Fruit fly (Drosophila melanogaster) whole organism, embryonic: ENCODE data around the gene PGRP-LA.
A peak's percentile ranks its signal among the peaks of the same experiment; 100 is the strongest.

Experiments used
- Aef1 ChIP-seq: fragments of 200-800 bp; sonication (Bioruptor generic); IDR thresholded peaks from 3 replicates; pipeline ENCODE4 v1.3.6; 2022; ENCODE audit warnings: missing biosample characterization, missing genetic modification characterization
- Antp ChIP-seq: fragments of 200-800 bp; sonication (Bioruptor generic); optimal IDR thresholded peaks from 3 replicates; lab custom pipeline; 2016; ENCODE audit warnings: missing biosample characterization, missing genetic modification characterization
- Atf3 ChIP-seq: fragments of 200-800 bp; sonication (Bioruptor generic); optimal IDR thresholded peaks from 3 replicates; lab custom pipeline; 2016; ENCODE audit warnings: missing biosample characterization, missing genetic modification characterization
- CG10267 ChIP-seq: fragments of 200-800 bp; sonication (Bioruptor generic); optimal IDR thresholded peaks from 2 replicates; lab custom pipeline; 2018; ENCODE audit warnings: missing biosample characterization, mild to moderate bottlenecking, missing genetic modification characterization, moderate library complexity
- CG10959 ChIP-seq: fragments of 200-800 bp; sonication (Bioruptor generic); IDR thresholded peaks from 2 replicates; pipeline ENCODE4 v1.3.6; 2022; ENCODE audit warnings: missing biosample characterization, missing genetic modification characterization
- CG1233 ChIP-seq: fragments of 200-800 bp; sonication (Bioruptor generic); optimal IDR thresholded peaks from 4 replicates; lab custom pipeline; 2018; ENCODE audit warnings: missing biosample characterization, mild to moderate bottlenecking, missing genetic modification characterization
- CG13287 ChIP-seq: fragments of 200-800 bp; sonication (Bioruptor generic); IDR thresholded peaks from 2 replicates; pipeline ENCODE4 v1.3.6; 2022; ENCODE audit warnings: missing biosample characterization, missing genetic modification characterization; ENCODE audit not compliant: partially characterized antibody
- CG16813 ChIP-seq: fragments of 200-800 bp; sonication (Bioruptor generic); IDR thresholded peaks from 3 replicates; pipeline ENCODE4 v1.3.6; 2022; ENCODE audit warnings: missing biosample characterization, missing genetic modification characterization; ENCODE audit not compliant: partially characterized antibody
- CG16815 ChIP-seq: fragments of 200-800 bp; sonication (Bioruptor generic); optimal IDR thresholded peaks from 3 replicates; lab custom pipeline; 2017; ENCODE audit warnings: missing biosample characterization, mild to moderate bottlenecking, missing genetic modification characterization
- CG30431 ChIP-seq: fragments of 200-800 bp; sonication (Bioruptor generic); optimal IDR thresholded peaks from 2 replicates; lab custom pipeline; 2017; ENCODE audit warnings: missing biosample characterization, missing genetic modification characterization
- CG3163 ChIP-seq: fragments of 200-800 bp; sonication (Bioruptor generic); optimal IDR thresholded peaks from 3 replicates; lab custom pipeline; 2016; ENCODE audit warnings: missing biosample characterization, missing genetic modification characterization
- CG3407 ChIP-seq: fragments of 200-800 bp; sonication (Bioruptor generic); optimal IDR thresholded peaks from 2 replicates; lab custom pipeline; 2018; ENCODE audit warnings: missing biosample characterization, mild to moderate bottlenecking, missing genetic modification characterization
- CG4730 ChIP-seq: fragments of 200-800 bp; sonication (Bioruptor generic); IDR thresholded peaks from 2 replicates; pipeline ENCODE4 v1.3.6; 2022; ENCODE audit warnings: missing biosample characterization, missing genetic modification characterization
- CG6175 ChIP-seq: fragments of 200-800 bp; sonication (Bioruptor generic); IDR thresholded peaks from 3 replicates; pipeline ENCODE4 v1.3.6; 2022; ENCODE audit warnings: missing biosample characterization, missing genetic modification characterization
- CG6272 ChIP-seq: fragments of 200-800 bp; sonication (Bioruptor generic); IDR thresholded peaks from 2 replicates; pipeline ENCODE4 v1.3.6; 2022; ENCODE audit warnings: missing biosample characterization, missing genetic modification characterization
- CG7372 ChIP-seq: fragments of 200-800 bp; sonication (Bioruptor generic); IDR thresholded peaks from 2 replicates; pipeline ENCODE4 v1.3.6; 2022; ENCODE audit warnings: missing biosample characterization, missing genetic modification characterization
- CG8290 ChIP-seq, 3 experiments: fragments of 200-800 bp; sonication (Bioruptor generic); optimal IDR thresholded peaks; 2 replicates each; lab custom pipeline; 2016 to 2019; ENCODE audit warnings: missing biosample characterization in 3 of 3, missing genetic modification characterization in 3 of 3, mild to moderate bottlenecking in 2 of 3, moderate library complexity in 1 of 3
- CG9437 ChIP-seq: fragments of 200-800 bp; sonication (Bioruptor generic); optimal IDR thresholded peaks from 2 replicates; lab custom pipeline; 2018; ENCODE audit warnings: missing biosample characterization, mild to moderate bottlenecking, missing genetic modification characterization
- CG9727 ChIP-seq: fragments of 200-800 bp; sonication (Bioruptor generic); optimal IDR thresholded peaks from 3 replicates; lab custom pipeline; 2017; ENCODE audit warnings: missing biosample characterization, mild to moderate bottlenecking, missing genetic modification characterization
- CG9932 ChIP-seq: fragments of 200-800 bp; sonication (Bioruptor generic); IDR thresholded peaks from 2 replicates; pipeline ENCODE4 v1.3.6; 2022; ENCODE audit warnings: missing biosample characterization, missing genetic modification characterization
- CHES-1-like ChIP-seq: fragments of 200-800 bp; sonication (Bioruptor generic); optimal IDR thresholded peaks from 2 replicates; lab custom pipeline; 2016; ENCODE audit warnings: missing biosample characterization, missing genetic modification characterization
- Doc2 ChIP-seq: fragments of 200-800 bp; sonication (Bioruptor generic); IDR thresholded peaks from 2 replicates; pipeline ENCODE4 v1.3.6; 2022; ENCODE audit warnings: missing biosample characterization, missing genetic modification characterization
- E2f1 ChIP-seq: fragments of 200-800 bp; sonication (Bioruptor generic); IDR thresholded peaks from 2 replicates; pipeline ENCODE4 v1.3.6; 2022; ENCODE audit warnings: missing biosample characterization, missing genetic modification characterization
- Elba2 ChIP-seq: fragments of 200-800 bp; sonication (Bioruptor generic); optimal IDR thresholded peaks from 3 replicates; lab custom pipeline; 2016; ENCODE audit warnings: missing biosample characterization, missing genetic modification characterization
- HLH3B ChIP-seq: fragments of 200-800 bp; sonication (Bioruptor generic); IDR thresholded peaks from 2 replicates; pipeline ENCODE4 v1.3.6; 2022; ENCODE audit warnings: missing biosample characterization, missing genetic modification characterization
- HmgZ ChIP-seq: fragments of 200-800 bp; sonication (Bioruptor generic); optimal IDR thresholded peaks from 2 replicates; lab custom pipeline; 2018; ENCODE audit warnings: missing biosample characterization, mild to moderate bottlenecking, missing genetic modification characterization
- Nf-YA ChIP-seq: fragments of 200-800 bp; sonication (Bioruptor generic); IDR thresholded peaks from 2 replicates; pipeline ENCODE4 v1.3.6; 2022; ENCODE audit warnings: missing biosample characterization, missing genetic modification characterization
- Nf-YC ChIP-seq: fragments of 200-800 bp; optimal IDR thresholded peaks from 3 replicates; lab custom pipeline; 2019; ENCODE audit warnings: missing biosample characterization, mild to moderate bottlenecking, missing genetic modification characterization, moderate library complexity
- Rx ChIP-seq: fragments of 200-800 bp; sonication (Bioruptor generic); IDR thresholded peaks from 2 replicates; pipeline ENCODE4 v1.3.6; 2022; ENCODE audit warnings: missing biosample characterization, missing genetic modification characterization
- Scr ChIP-seq: fragments of 200-800 bp; sonication (Bioruptor generic); IDR thresholded peaks from 2 replicates; pipeline ENCODE4 v1.3.6; 2022; ENCODE audit warnings: missing biosample characterization, missing genetic modification characterization; ENCODE audit not compliant: partially characterized antibody
- Tbp ChIP-seq: fragments of >200 bp; optimal IDR thresholded peaks from 2 replicates; lab custom pipeline; 2018; ENCODE audit warnings: missing biosample characterization, missing genetic modification characterization
- Trl ChIP-seq, 3 experiments: fragments of >200 bp in 2 of 3; fragments of 200-800 bp in 1 of 3; sonication (Bioruptor generic) in 1 of 3; optimal IDR thresholded peaks; 2 replicates in 1 of 3; 3 replicates in 2 of 3; lab custom pipeline; 2016 to 2017; ENCODE audit warnings: missing biosample characterization in 1 of 3, missing genetic modification characterization in 1 of 3
- Xbp1 ChIP-seq: fragments of 200-800 bp; sonication (Bioruptor generic); optimal IDR thresholded peaks from 3 replicates; lab custom pipeline; 2016; ENCODE audit warnings: missing biosample characterization, mild to moderate bottlenecking, missing genetic modification characterization
- amos ChIP-seq: fragments of 200-800 bp; sonication (Bioruptor generic); IDR thresholded peaks from 2 replicates; pipeline ENCODE4 v1.3.6; 2022; ENCODE audit warnings: missing biosample characterization, missing genetic modification characterization; ENCODE audit not compliant: partially characterized antibody
- bigmax ChIP-seq: fragments of 200-800 bp; sonication (Bioruptor generic); optimal IDR thresholded peaks from 2 replicates; lab custom pipeline; 2018; ENCODE audit warnings: missing biosample characterization, mild to moderate bottlenecking, missing genetic modification characterization
- bowl ChIP-seq: fragments of 200-800 bp; sonication (Bioruptor generic); IDR thresholded peaks from 2 replicates; pipeline ENCODE4 v1.3.6; 2022; ENCODE audit warnings: missing biosample characterization, missing genetic modification characterization
- cato ChIP-seq: fragments of 200-800 bp; sonication (Bioruptor generic); optimal IDR thresholded peaks from 2 replicates; lab custom pipeline; 2016; ENCODE audit warnings: missing biosample characterization, missing genetic modification characterization, borderline replicate concordance
- danr ChIP-seq: fragments of 200-800 bp; sonication (Bioruptor generic); IDR thresholded peaks from 2 replicates; pipeline ENCODE4 v1.3.6; 2022; ENCODE audit warnings: missing biosample characterization, missing genetic modification characterization
- dati ChIP-seq: fragments of 200-800 bp; sonication (Bioruptor generic); IDR thresholded peaks from 2 replicates; pipeline ENCODE4 v1.3.6; 2022; ENCODE audit warnings: missing biosample characterization, missing genetic modification characterization
- ewg ChIP-seq: fragments of 200-800 bp; sonication (Bioruptor generic); optimal IDR thresholded peaks from 3 replicates; lab custom pipeline; 2017; ENCODE audit warnings: mild to moderate bottlenecking, missing biosample characterization, missing genetic modification reagents, missing genetic modification characterization
- eyg ChIP-seq: fragments of 200-800 bp; sonication (Bioruptor generic); optimal IDR thresholded peaks from 3 replicates; lab custom pipeline; 2016; ENCODE audit warnings: missing biosample characterization, missing genetic modification characterization
- fru ChIP-seq: fragments of >200 bp; optimal IDR thresholded peaks from 2 replicates; lab custom pipeline; 2017
- gce ChIP-seq: fragments of 200-800 bp; sonication (Bioruptor generic); IDR thresholded peaks from 3 replicates; pipeline ENCODE4 v1.3.6; 2022; ENCODE audit warnings: missing biosample characterization, missing genetic modification characterization
- grn ChIP-seq: fragments of 200-800 bp; sonication (Bioruptor generic); optimal IDR thresholded peaks from 3 replicates; lab custom pipeline; 2017; ENCODE audit warnings: missing biosample characterization, missing genetic modification characterization
- gro ChIP-seq: fragments of 200-800 bp; sonication (Bioruptor generic); optimal IDR thresholded peaks from 2 replicates; lab custom pipeline; 2016; ENCODE audit warnings: missing biosample characterization, missing genetic modification characterization
- repo ChIP-seq: fragments of 200-800 bp; sonication (Bioruptor generic); optimal IDR thresholded peaks from 2 replicates; lab custom pipeline; 2016; ENCODE audit warnings: missing biosample characterization, missing genetic modification characterization
- rib ChIP-seq: fragments of 200-800 bp; sonication (Bioruptor generic); IDR thresholded peaks from 2 replicates; pipeline ENCODE4 v1.3.6; 2022; ENCODE audit warnings: missing biosample characterization, missing genetic modification characterization
- slou ChIP-seq: fragments of 200-800 bp; sonication (Bioruptor generic); optimal IDR thresholded peaks from 3 replicates; lab custom pipeline; 2016; ENCODE audit warnings: missing biosample characterization, missing genetic modification characterization
- slp2 ChIP-seq: fragments of 200-800 bp; sonication (Bioruptor generic); optimal IDR thresholded peaks from 2 replicates; lab custom pipeline; 2016; ENCODE audit warnings: missing biosample characterization, missing genetic modification characterization
- tio ChIP-seq: fragments of 200-800 bp; sonication (Bioruptor generic); optimal IDR thresholded peaks from 2 replicates; lab custom pipeline; 2017; ENCODE audit warnings: missing biosample characterization, missing genetic modification characterization, inconsistent platforms
- toy ChIP-seq: fragments of 200-800 bp; sonication (Bioruptor generic); IDR thresholded peaks from 2 replicates; pipeline ENCODE4 v1.3.6; 2022; ENCODE audit warnings: missing biosample characterization, missing genetic modification characterization
- yki ChIP-seq: fragments of >200 bp; optimal IDR thresholded peaks from 3 replicates; lab custom pipeline; 2018

The PGRP-LA gene

DNA sequence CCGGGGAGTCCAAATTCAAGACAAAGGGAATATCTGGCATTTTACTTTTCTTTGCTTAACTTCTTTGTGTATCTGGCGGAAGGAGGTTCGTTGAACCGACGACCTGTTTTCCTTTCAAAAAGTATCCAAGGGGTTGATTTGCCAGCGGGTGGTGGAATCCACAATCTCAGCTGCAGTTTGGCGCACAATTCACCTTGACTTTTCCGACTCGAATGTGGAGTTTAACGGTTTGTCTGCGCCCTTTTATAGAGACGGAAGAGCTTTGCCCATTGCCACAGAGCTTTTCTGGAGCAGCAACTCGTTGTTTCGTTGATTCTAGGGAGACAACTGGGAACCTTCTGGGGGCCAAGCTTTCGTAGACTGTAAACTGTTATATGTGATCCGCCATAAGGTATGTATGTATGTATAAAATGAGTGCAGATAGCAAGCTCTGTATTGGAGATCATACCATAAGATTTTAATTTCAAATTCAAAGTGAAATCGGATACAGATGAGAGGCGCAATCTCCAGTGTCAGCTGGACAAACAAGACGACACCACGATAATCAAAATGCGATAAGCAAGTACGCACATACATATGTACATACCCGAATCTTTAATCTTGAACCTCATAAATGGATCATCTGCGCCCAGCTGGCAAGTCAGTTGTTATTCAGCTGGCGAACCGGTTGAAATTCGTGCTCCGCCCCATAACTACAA is 38.3 kb downstream of the PGRP-LA start, which contains the start of the genes Hsp67Bc, CG4456 and Hsp22 (continued):
- TF ChIP-seq Trl (optimal IDR thresholded peaks at IDR 0.05; lab: Kevin White, UChicago) (no peak), Trl (GFP tag; optimal IDR thresholded peaks at IDR 0.05; lab: Kevin White, UChicago) (no peak), gce (GFP tag; lab: Robert Waterston, UW) (0 out of 3 replicates have a peak, but pooled peaks have one; percentile 50), CHES-1-like (GFP tag; lab: Kevin White, UChicago) (no peak), Antp (GFP tag; lab: Kevin White, UChicago) (no peak), Scr (GFP tag; lab: Robert Waterston, UW) (no peak), grn (peak; percentile 81), amos (GFP tag; lab: Robert Waterston, UW) (no peak; the same call in 1 of the 2 replicates), E2f1 (GFP tag; lab: Robert Waterston, UW) (no peak), Tbp (GFP tag; lab: Kevin White, UChicago) (no peak), CG4730 (no peak), toy (no peak), CG16815 (GFP tag; lab: Kevin White, UChicago) (no peak), fru (lab: Kevin White, UChicago) (no peak), dati (GFP tag; lab: Robert Waterston, UW) (no peak), ewg (GFP tag; lab: Kevin White, UChicago) (no peak), CG8290 (GFP tag; optimal IDR thresholded peaks at IDR 0.05; lab: Kevin White, UChicago) (no peak), CG8290 (tag; optimal IDR thresholded peaks at IDR 0.05; lab: Kevin White, UChicago) (peak in 1 of 2 experiments; percentile 33), yki (no peak), CG9437 (GFP tag; lab: Kevin White, UChicago) (no peak), CG1233 (no peak), danr (GFP tag; lab: Robert Waterston, UW) (no peak), CG6272 (GFP tag; lab: Robert Waterston, UW) (no peak), tio (GFP tag; lab: Kevin White, UChicago) (no peak), rib (GFP tag; lab: Robert Waterston, UW) (no peak), gro (GFP tag; lab: Kevin White, UChicago) (no peak), CG6175 (GFP tag; lab: Robert Waterston, UW) (no peak), Doc2 (GFP tag; lab: Robert Waterston, UW) (no peak), CG9932 (GFP tag; lab: Robert Waterston, UW) (no peak), CG10267 (tag; lab: Kevin White, UChicago) (no peak), Nf-YC (peak; percentile 31), slou (GFP tag; lab: Kevin White, UChicago) (no peak), HmgZ (tag; lab: Kevin White, UChicago) (no peak), Elba2 (GFP tag; lab: Kevin White, UChicago) (no peak), slp2 (no peak), CG16813 (no peak), cato (GFP tag; lab: Kevin White, UChicago) (no peak), eyg (GFP tag; lab: Kevin White, UChicago) (no peak), CG7372 (GFP tag; lab: Robert Waterston, UW) (no peak), bowl (no peak), HLH3B (no peak), CG13287 (GFP tag; lab: Robert Waterston, UW) (no peak), CG9727 (GFP tag; lab: Kevin White, UChicago) (no peak), bigmax (GFP tag; lab: Kevin White, UChicago) (no peak), CG10959 (GFP tag; lab: Robert Waterston, UW) (no peak), Aef1 (GFP tag; lab: Robert Waterston, UW) (no peak), CG3407 (GFP tag; lab: Kevin White, UChicago) (no peak), CG3163 (GFP tag; lab: Kevin White, UChicago) (no peak), Atf3 (no peak), Xbp1 (no peak), Rx (GFP tag; lab: Robert Waterston, UW) (no peak), Nf-YA (GFP tag; lab: Robert Waterston, UW) (no peak), repo (GFP tag; lab: Kevin White, UChicago) (no peak), CG30431 (GFP tag; lab: Kevin White, UChicago) (no peak)
